Fruit fly (Drosophila melanogaster) whole organism, embryonic: Measurements from ENCODE around the gene AP-2mu.

ENCODE experiments used
- Awh ChIP-seq: fragments of 200-800 bp; sonication (Bioruptor generic); IDR thresholded peaks from 2 replicates; pipeline ENCODE4, ENCODE4 v1.3.6; 2022; ENCODE audit warnings: missing biosample characterization, missing genetic modification characterization
- CG13894 ChIP-seq: fragments of 200-800 bp; sonication (Bioruptor generic); optimal IDR thresholded peaks from 3 replicates; lab custom pipeline; 2018; ENCODE audit warnings: missing biosample characterization, mild to moderate bottlenecking, missing genetic modification characterization, moderate library complexity
- CG14014 ChIP-seq: fragments of 200-800 bp; sonication (Bioruptor generic); IDR thresholded peaks from 2 replicates; pipeline ENCODE4 v1.3.6; 2022; ENCODE audit warnings: missing biosample characterization, missing genetic modification characterization
- CG15269 ChIP-seq: fragments of 200-800 bp; sonication (Bioruptor generic); optimal IDR thresholded peaks from 2 replicates; lab custom pipeline; 2018; ENCODE audit warnings: missing biosample characterization, mild to moderate bottlenecking, missing genetic modification characterization, moderate library complexity
- CG17361 ChIP-seq: fragments of 200-800 bp; sonication (Bioruptor generic); IDR thresholded peaks from 3 replicates; pipeline ENCODE4 v1.3.6; 2022; ENCODE audit warnings: missing biosample characterization, missing genetic modification characterization
- CG17912 ChIP-seq: fragments of 200-800 bp; sonication (Bioruptor generic); optimal IDR thresholded peaks from 2 replicates; lab custom pipeline; 2018; ENCODE audit warnings: missing biosample characterization, mild to moderate bottlenecking, missing genetic modification characterization
- CG2116 ChIP-seq: fragments of 200-800 bp; sonication (Bioruptor generic); optimal IDR thresholded peaks from 3 replicates; lab custom pipeline; 2018; ENCODE audit warnings: missing biosample characterization, mild to moderate bottlenecking, missing genetic modification characterization
- CG30403 ChIP-seq: fragments of 200-800 bp; sonication (Bioruptor generic); optimal IDR thresholded peaks from 3 replicates; lab custom pipeline; 2016; ENCODE audit warnings: missing biosample characterization, missing genetic modification characterization
- CG32532 ChIP-seq: fragments of 200-800 bp; sonication (Bioruptor generic); IDR thresholded peaks from 2 replicates; pipeline ENCODE4 v1.3.6; 2022; ENCODE audit warnings: missing biosample characterization, missing genetic modification characterization
- CG6272 ChIP-seq: fragments of 200-800 bp; sonication (Bioruptor generic); IDR thresholded peaks from 2 replicates; pipeline ENCODE4 v1.3.6; 2022; ENCODE audit warnings: missing biosample characterization, missing genetic modification characterization
- CG6854 ChIP-seq: fragments of 200-800 bp; sonication (Bioruptor generic); optimal IDR thresholded peaks from 3 replicates; lab custom pipeline; 2017; ENCODE audit warnings: missing biosample characterization, mild to moderate bottlenecking, missing genetic modification characterization
- CG7987 ChIP-seq: fragments of 200-800 bp; sonication (Bioruptor generic); optimal IDR thresholded peaks from 2 replicates; lab custom pipeline; 2018; ENCODE audit warnings: missing biosample characterization, mild to moderate bottlenecking, missing genetic modification characterization, moderate library complexity
- CG8359 ChIP-seq: fragments of 200-800 bp; sonication (Bioruptor generic); optimal IDR thresholded peaks from 2 replicates; lab custom pipeline; 2017; ENCODE audit warnings: missing biosample characterization, mild to moderate bottlenecking, missing genetic modification characterization, borderline replicate concordance
- Chrac-16 ChIP-seq: fragments of 200-800 bp; sonication (Bioruptor generic); optimal IDR thresholded peaks from 3 replicates; lab custom pipeline; 2016; ENCODE audit warnings: missing biosample characterization, missing genetic modification characterization
- Elba2 ChIP-seq: fragments of 200-800 bp; sonication (Bioruptor generic); optimal IDR thresholded peaks from 3 replicates; lab custom pipeline; 2016; ENCODE audit warnings: missing biosample characterization, missing genetic modification characterization
- Gug ChIP-seq: fragments of 200-800 bp; sonication (Bioruptor generic); IDR thresholded peaks from 4 replicates; pipeline ENCODE4 v1.3.6; 2022; ENCODE audit warnings: missing biosample characterization, missing genetic modification characterization
- HHEX ChIP-seq: fragments of 200-800 bp; sonication (Bioruptor generic); optimal IDR thresholded peaks from 3 replicates; lab custom pipeline; 2017; ENCODE audit warnings: missing biosample characterization, mild to moderate bottlenecking, missing genetic modification characterization, missing genetic modification reagents
- HLH54F ChIP-seq: fragments of 200-800 bp; sonication (Bioruptor generic); optimal IDR thresholded peaks from 3 replicates; lab custom pipeline; 2016; ENCODE audit warnings: missing biosample characterization, missing genetic modification characterization
- Hr78 ChIP-seq, 2 experiments: fragments of 200-800 bp in 1 of 2; fragments of >200 bp in 1 of 2; sonication (Bioruptor generic) in 1 of 2; optimal IDR thresholded peaks; 2 replicates each; lab custom pipeline; 2017 to 2019; ENCODE audit warnings: missing biosample characterization in 2 of 2, missing genetic modification characterization in 2 of 2, mild to moderate bottlenecking in 1 of 2, moderate library complexity in 1 of 2
- Med ChIP-seq: fragments of 200-800 bp; sonication (Bioruptor generic); peaks from one replicate; lab custom pipeline; 2016; ENCODE audit warnings: missing biosample characterization, missing genetic modification characterization, mild to moderate bottlenecking, inconsistent platforms, moderate library complexity
- NFAT ChIP-seq: fragments of 200-800 bp; sonication (Bioruptor generic); IDR thresholded peaks from 2 replicates; pipeline ENCODE4 v1.3.6; 2022; ENCODE audit warnings: missing biosample characterization, missing genetic modification characterization
- Opbp ChIP-seq: fragments of 200-800 bp; sonication (Bioruptor generic); IDR thresholded peaks from 3 replicates; pipeline ENCODE4 v1.3.6; 2022; ENCODE audit warnings: missing biosample characterization, missing genetic modification characterization; ENCODE audit not compliant: partially characterized antibody
- Rfx ChIP-seq: fragments of 200-800 bp; sonication (Bioruptor generic); IDR thresholded peaks from 2 replicates; pipeline ENCODE4 v1.3.6; 2022; ENCODE audit warnings: missing biosample characterization, missing genetic modification characterization
- Rx ChIP-seq: fragments of 200-800 bp; sonication (Bioruptor generic); IDR thresholded peaks from 2 replicates; pipeline ENCODE4 v1.3.6; 2022; ENCODE audit warnings: missing biosample characterization, missing genetic modification characterization
- Sox102F ChIP-seq: fragments of 200-800 bp; sonication (Bioruptor generic); optimal IDR thresholded peaks from 2 replicates; lab custom pipeline; 2018; ENCODE audit warnings: missing biosample characterization, mild to moderate bottlenecking, missing genetic modification characterization, moderate library complexity
- Spps ChIP-seq: fragments of 200-800 bp; sonication (Bioruptor generic); optimal IDR thresholded peaks from 2 replicates; lab custom pipeline; 2018; ENCODE audit warnings: missing biosample characterization, mild to moderate bottlenecking, missing genetic modification characterization
- Trl ChIP-seq, 3 experiments: fragments of >200 bp in 2 of 3; fragments of 200-800 bp in 1 of 3; sonication (Bioruptor generic) in 1 of 3; optimal IDR thresholded peaks; 2 replicates in 1 of 3; 3 replicates in 2 of 3; lab custom pipeline; 2016 to 2017; ENCODE audit warnings: missing biosample characterization in 1 of 3, missing genetic modification characterization in 1 of 3
- YL-1 ChIP-seq: fragments of 200-800 bp; sonication (Bioruptor generic); optimal IDR thresholded peaks from 3 replicates; lab custom pipeline; 2017; ENCODE audit warnings: missing biosample characterization, mild to moderate bottlenecking, missing genetic modification characterization
- chn ChIP-seq: fragments of 200-800 bp; sonication (Bioruptor generic); optimal IDR thresholded peaks from 2 replicates; lab custom pipeline; 2016; ENCODE audit warnings: missing biosample characterization, missing genetic modification characterization
- ci ChIP-seq: fragments of 200-800 bp; sonication (Bioruptor generic); IDR thresholded peaks from 3 replicates; pipeline ENCODE4 v1.3.6; 2022; ENCODE audit warnings: missing biosample characterization, missing genetic modification characterization
- corto ChIP-seq: fragments of 200-800 bp; sonication (Bioruptor generic); optimal IDR thresholded peaks from 2 replicates; lab custom pipeline; 2016; ENCODE audit warnings: missing biosample characterization, mild to moderate bottlenecking, missing genetic modification characterization, moderate library complexity
- da ChIP-seq: fragments of 200-800 bp; sonication (Bioruptor generic); optimal IDR thresholded peaks from 2 replicates; lab custom pipeline; 2016; ENCODE audit warnings: missing biosample characterization, missing genetic modification characterization
- dpn ChIP-seq, 2 experiments: fragments of 200-800 bp; sonication (Bioruptor generic); optimal IDR thresholded peaks; 3 replicates each; lab custom pipeline; 2016; ENCODE audit warnings: missing biosample characterization in 2 of 2, missing genetic modification characterization in 2 of 2
- dysf ChIP-seq: fragments of 200-800 bp; sonication (Bioruptor generic); IDR thresholded peaks from 3 replicates; pipeline ENCODE4 v1.3.6; 2022; ENCODE audit warnings: missing biosample characterization, missing genetic modification characterization
- ems ChIP-seq: fragments of 200-800 bp; sonication (Bioruptor generic); optimal IDR thresholded peaks from 3 replicates; lab custom pipeline; 2016; ENCODE audit warnings: missing biosample characterization, missing genetic modification characterization
- en ChIP-seq: fragments of 200-800 bp; sonication (Bioruptor generic); optimal IDR thresholded peaks from 2 replicates; lab custom pipeline; 2016; ENCODE audit warnings: missing biosample characterization, missing genetic modification characterization
- ham ChIP-seq: fragments of 200-800 bp; sonication (Bioruptor generic); IDR thresholded peaks from 2 replicates; pipeline ENCODE4 v1.3.6; 2022; ENCODE audit warnings: missing biosample characterization, missing genetic modification characterization
- hb ChIP-seq: fragments of 200-800 bp; sonication (Bioruptor generic); IDR thresholded peaks from 3 replicates; pipeline ENCODE4 v1.3.6; 2022; ENCODE audit warnings: missing biosample characterization, missing genetic modification characterization; ENCODE audit not compliant: partially characterized antibody
- lola ChIP-seq, 3 experiments: fragments of >200 bp in 2 of 3; fragments of 200-800 bp in 1 of 3; sonication (Bioruptor generic) in 1 of 3; optimal IDR thresholded peaks; 2 replicates each; lab custom pipeline; 2017 to 2019; ENCODE audit warnings: missing biosample characterization in 3 of 3, missing genetic modification characterization in 3 of 3, mild to moderate bottlenecking in 1 of 3, moderate library complexity in 1 of 3
- nmo ChIP-seq: fragments of 200-800 bp; sonication (Bioruptor generic); optimal IDR thresholded peaks from 2 replicates; lab custom pipeline; 2018; ENCODE audit warnings: missing biosample characterization, mild to moderate bottlenecking, missing genetic modification characterization, moderate library complexity
- nom ChIP-seq: fragments of 200-800 bp; sonication (Bioruptor generic); optimal IDR thresholded peaks from 2 replicates; lab custom pipeline; 2017; ENCODE audit warnings: missing biosample characterization, missing genetic modification characterization, mild to moderate bottlenecking, moderate library complexity, missing genetic modification reagents
- pfk ChIP-seq: fragments of 200-800 bp; sonication (Bioruptor generic); optimal IDR thresholded peaks from 2 replicates; lab custom pipeline; 2018; ENCODE audit warnings: missing biosample characterization, mild to moderate bottlenecking, missing genetic modification characterization, moderate library complexity
- pzg ChIP-seq: fragments of 200-800 bp; sonication (Bioruptor generic); optimal IDR thresholded peaks from 3 replicates; lab custom pipeline; 2018; ENCODE audit warnings: missing biosample characterization, mild to moderate bottlenecking, missing genetic modification characterization, moderate library complexity
- rib ChIP-seq: fragments of 200-800 bp; sonication (Bioruptor generic); IDR thresholded peaks from 2 replicates; pipeline ENCODE4 v1.3.6; 2022; ENCODE audit warnings: missing biosample characterization, missing genetic modification characterization
- sens ChIP-seq: fragments of 200-800 bp; sonication (Bioruptor generic); peaks from one replicate; lab custom pipeline; 2016; ENCODE audit warnings: missing biosample characterization, missing genetic modification characterization
- shn ChIP-seq: fragments of 200-800 bp; sonication (Bioruptor generic); optimal IDR thresholded peaks from 3 replicates; lab custom pipeline; 2016; ENCODE audit warnings: missing biosample characterization, missing genetic modification characterization
- sob ChIP-seq: fragments of 200-800 bp; sonication (Bioruptor generic); IDR thresholded peaks from 2 replicates; pipeline ENCODE4 v1.3.6; 2022; ENCODE audit warnings: missing biosample characterization, missing genetic modification characterization
- stwl ChIP-seq: fragments of 200-800 bp; sonication (Bioruptor generic); optimal IDR thresholded peaks from 3 replicates; lab custom pipeline; 2018; ENCODE audit warnings: missing biosample characterization, mild to moderate bottlenecking, missing genetic modification characterization, moderate library complexity
- tgo ChIP-seq: fragments of 200-800 bp; sonication (Bioruptor generic); IDR thresholded peaks from 3 replicates; pipeline ENCODE4 v1.3.6; 2022; ENCODE audit warnings: missing biosample characterization, missing genetic modification characterization

AP-2mu gene

DNA sequence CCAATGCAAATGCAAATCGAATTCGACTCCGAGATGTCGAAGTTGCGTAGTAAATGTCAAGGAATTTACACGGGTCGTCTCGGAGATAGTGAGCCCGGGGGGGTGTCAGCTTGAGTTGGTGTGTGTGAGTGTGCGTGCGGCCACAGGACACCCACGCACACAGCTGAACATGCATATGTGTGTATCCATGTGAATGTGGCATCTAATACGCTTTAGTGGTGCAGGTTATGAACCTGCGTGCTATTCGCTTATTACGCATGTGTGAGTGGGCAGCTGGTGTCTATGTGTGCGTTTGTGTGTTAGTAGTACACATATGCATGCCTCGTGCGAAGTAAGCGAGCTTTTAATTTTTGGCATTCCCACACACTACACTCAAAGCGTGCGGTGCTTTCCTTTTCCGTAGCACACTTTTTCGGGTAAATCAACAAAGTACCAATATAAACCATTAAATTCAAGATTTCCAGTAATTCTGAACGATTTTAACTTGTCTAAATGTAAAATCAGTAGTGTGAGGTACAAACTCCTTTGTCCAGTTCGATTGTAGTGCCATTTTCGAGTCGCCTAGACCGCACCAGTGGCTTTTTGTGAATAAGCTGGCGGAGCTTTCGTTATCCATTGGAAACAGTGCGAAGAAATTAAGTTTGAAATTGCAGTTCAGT lies 6.7 kb downstream of the AP-2mu start (continued):
- no peak for TF ChIP-seq Trl (optimal IDR thresholded peaks at IDR 0.05; lab: Kevin White, UChicago)
- TF ChIP-seq Trl (GFP tag; optimal IDR thresholded peaks at IDR 0.05; lab: Kevin White, UChicago) = peak; percentile 91
- TF ChIP-seq NFAT = peak; percentile 69
- peak; percentile 81 for TF ChIP-seq Chrac-16 (GFP tag; lab: Kevin White, UChicago)
- peak; percentile 89 for TF ChIP-seq dysf (GFP tag; lab: Robert Waterston, UW)
- peak; percentile 90 for TF ChIP-seq sob (GFP tag; lab: Robert Waterston, UW)
- peak; percentile 90 for TF ChIP-seq Rfx
- TF ChIP-seq Sox102F (GFP tag; lab: Kevin White, UChicago) = peak; percentile 88
- peak; percentile 98 for TF ChIP-seq Med (GFP tag; lab: Kevin White, UChicago)
- TF ChIP-seq CG17912 = no peak
- no peak for TF ChIP-seq corto (GFP tag; lab: Kevin White, UChicago)
- peak; percentile 67 for TF ChIP-seq chn (GFP tag; lab: Kevin White, UChicago)
- TF ChIP-seq Awh (GFP tag; lab: Robert Waterston, UW) = peak; percentile 78; the same call in 1 of the 2 replicates
- no peak for TF ChIP-seq Hr78 (GFP tag; optimal IDR thresholded peaks at IDR 0.05; lab: Kevin White, UChicago)
- no peak for TF ChIP-seq Opbp (GFP tag; lab: Robert Waterston, UW)
- TF ChIP-seq CG6272 (GFP tag; lab: Robert Waterston, UW) = peak; percentile 74
- TF ChIP-seq lola (GFP tag; optimal IDR thresholded peaks at IDR 0.05; lab: Kevin White, UChicago) = no peak
- TF ChIP-seq HHEX (GFP tag; lab: Kevin White, UChicago) = peak; percentile 90
- no peak for TF ChIP-seq Elba2
- TF ChIP-seq pzg (GFP tag; lab: Kevin White, UChicago) = peak; percentile 3
- peak; percentile 93 for TF ChIP-seq nmo (GFP tag; lab: Kevin White, UChicago)
- TF ChIP-seq CG7987 (GFP tag; lab: Kevin White, UChicago) = peak; percentile 79
- peak; percentile 88 for TF ChIP-seq HLH54F (GFP tag; lab: Kevin White, UChicago)
- peak; percentile 92 for TF ChIP-seq CG13894 (tag; lab: Kevin White, UChicago)
- no peak for TF ChIP-seq CG8359 (GFP tag; lab: Kevin White, UChicago)
- no peak for TF ChIP-seq nom
- TF ChIP-seq CG2116 (GFP tag; lab: Kevin White, UChicago) = peak; percentile 39
- TF ChIP-seq Spps (tag; lab: Kevin White, UChicago) = peak; percentile 11
- peak; percentile 90 for TF ChIP-seq CG14014 (GFP tag; lab: Robert Waterston, UW)
- TF ChIP-seq en = peak; percentile 75
- TF ChIP-seq tgo (GFP tag; lab: Robert Waterston, UW) = peak; percentile 87
- peak; percentile 86 for TF ChIP-seq CG32532 (GFP tag; lab: Robert Waterston, UW)
- TF ChIP-seq ham (GFP tag; lab: Robert Waterston, UW) = peak; percentile 63
- no peak for TF ChIP-seq hb (GFP tag; lab: Robert Waterston, UW)
- peak; percentile 96 for TF ChIP-seq sens (GFP tag; lab: Kevin White, UChicago)
- TF ChIP-seq CG15269 (tag; lab: Kevin White, UChicago) = peak; percentile 91
- TF ChIP-seq CG6854 = peak; percentile 85
- TF ChIP-seq shn (GFP tag; lab: Kevin White, UChicago) = peak; percentile 85
- peak; percentile 79 for TF ChIP-seq ems (GFP tag; lab: Kevin White, UChicago)
- peak; percentile 75 for TF ChIP-seq rib (GFP tag; lab: Robert Waterston, UW)
- TF ChIP-seq Rx = peak; percentile 67
- TF ChIP-seq da (GFP tag; lab: Kevin White, UChicago) = peak; percentile 4
- no peak for TF ChIP-seq pfk
- TF ChIP-seq ci (GFP tag; lab: Robert Waterston, UW) = peak; percentile 87
- TF ChIP-seq CG30403 (GFP tag; lab: Kevin White, UChicago) = peak; percentile 89
- TF ChIP-seq dpn (GFP tag; optimal IDR thresholded peaks at IDR 0.05; lab: Kevin White, UChicago) = peak; percentile 87 to 89
- TF ChIP-seq Gug (GFP tag; lab: Robert Waterston, UW) = peak; percentile 79
- no peak; the same call in 2 of the 3 replicates for TF ChIP-seq CG17361 (GFP tag; lab: Robert Waterston, UW)
- peak; percentile 22 for TF ChIP-seq YL-1 (GFP tag; lab: Kevin White, UChicago)
- TF ChIP-seq stwl (tag; lab: Kevin White, UChicago) = no peak
